Fruit fly (Drosophila melanogaster): Measurements from ENCODE around the gene Pur-alpha.

The Pur-alpha gene

DNA sequence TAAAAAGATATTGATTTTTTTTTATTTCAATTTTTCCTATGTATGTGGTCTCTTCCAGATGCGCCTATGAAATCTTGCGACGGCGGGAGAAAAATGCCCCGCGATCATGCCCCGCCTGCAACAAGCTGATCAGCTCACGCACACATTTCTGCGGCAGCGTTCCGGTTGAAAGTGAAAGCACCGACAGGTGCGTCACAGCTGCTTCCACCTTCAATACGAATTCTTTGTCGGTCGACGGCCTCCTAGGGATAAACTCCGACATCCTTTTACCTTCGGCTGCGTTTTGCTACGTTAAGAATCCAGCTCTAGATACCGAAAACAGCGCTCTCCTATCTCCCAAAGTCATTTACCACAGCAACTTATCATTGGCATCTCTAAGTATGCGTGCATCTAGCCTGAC is 30.7 kb downstream of the Pur-alpha start:
- TF ChIP-seq CG33017 (tag; optimal IDR thresholded peaks at IDR 0.05) (no peak), CG7045 (GFP tag; optimal IDR thresholded peaks at IDR 0.05) (no peak), CG7101 (tag; optimal IDR thresholded peaks at IDR 0.05) (no peak), kay (GFP tag; ENCODE audit: borderline replicate concordance) (no peak)

DNA sequence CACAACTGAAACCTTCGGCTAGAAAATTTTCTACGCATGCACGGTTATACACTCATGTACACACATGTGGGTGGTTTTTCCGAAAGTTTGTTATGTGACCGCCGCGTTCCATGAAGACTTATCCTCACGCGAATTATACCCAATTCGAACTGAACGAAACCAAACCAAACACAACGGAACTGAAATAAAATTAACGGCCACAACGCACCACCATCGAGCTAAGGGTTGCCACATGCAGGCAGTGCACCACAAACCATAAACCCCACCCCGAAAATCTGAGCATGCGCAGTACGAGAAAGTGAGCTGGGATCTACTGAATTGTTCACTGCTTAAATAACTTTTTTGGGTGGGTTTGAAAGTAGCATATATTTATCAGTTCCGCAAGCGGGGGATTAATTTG is 49.7 kb downstream of the Pur-alpha start, which contains the start of gene onecut:
TSS of gene onecut (minus strand) at position 152 of the 400 bp plus-strand sequence.
- TF ChIP-seq CG33017 (tag; optimal IDR thresholded peaks at IDR 0.05) (no peak), CG14711 (tag; optimal IDR thresholded peaks at IDR 0.05) (peak; percentile 51)

DNA sequence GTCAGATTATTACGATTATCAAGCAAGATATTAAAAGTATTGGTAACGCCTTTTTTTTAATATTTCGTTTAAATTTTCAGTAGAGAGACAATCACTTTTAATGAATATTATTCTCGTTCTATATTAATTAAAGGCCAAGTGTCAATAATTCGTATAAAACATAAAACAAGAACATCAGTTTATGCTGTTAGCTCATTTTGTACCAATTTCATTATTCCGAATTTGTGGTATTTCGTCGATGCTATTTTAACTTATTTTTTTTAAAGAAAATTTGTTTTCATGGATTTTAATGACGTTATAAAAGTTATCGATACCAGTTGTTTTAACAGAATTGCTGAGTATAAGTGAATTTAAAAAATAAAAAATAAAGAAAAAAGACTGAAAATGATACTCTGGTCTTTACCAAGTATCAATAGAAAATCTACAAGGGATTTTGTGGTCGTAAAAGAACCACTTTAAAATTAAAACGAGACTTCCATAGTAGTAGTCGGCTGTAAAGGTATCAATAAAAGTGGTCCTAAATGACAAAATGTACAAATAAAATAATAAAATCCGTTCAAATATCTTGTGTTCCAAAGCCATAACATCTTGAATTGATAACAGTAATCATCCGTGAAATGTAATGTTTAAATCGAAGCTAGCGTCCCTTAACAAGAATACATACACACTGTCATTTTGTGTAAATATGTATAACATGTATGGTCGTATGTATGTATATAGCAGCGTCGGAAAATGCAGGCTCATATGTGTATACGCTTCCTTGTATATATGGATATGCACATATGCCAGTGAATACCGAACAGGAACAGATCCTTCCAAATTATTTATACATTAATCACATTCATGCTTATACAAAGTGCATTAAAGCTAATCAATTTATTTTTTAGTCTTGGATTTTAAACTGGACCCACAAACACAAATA is 52.8 kb downstream of the Pur-alpha start, which contains the start of gene Eph:
TSS of gene Eph (plus strand) at position 287 of the 922 bp plus-strand sequence.
- TF ChIP-seq tj (GFP tag; optimal IDR thresholded peaks at IDR 0.05) (peak; percentile 67), Hr96 (GFP tag; optimal IDR thresholded peaks at IDR 0.05) (no peak)
